Worm (Caenorhabditis elegans) whole organism, late embryonic: ENCODE measurements around the gene magi-1.

Experiments used
- C38D4.7 ChIP-seq: fragments of 200-800 bp; sonication (Bioruptor generic); optimal IDR thresholded peaks from 2 replicates; lab custom pipeline; 2018; ENCODE audit warnings: mild to moderate bottlenecking, missing genetic modification characterization, moderate library complexity, missing compliant biosample characterization
- Y22D7AL.16 ChIP-seq: sonication (generic microtip); optimal IDR thresholded peaks from 2 replicates; lab custom pipeline; 2016; ENCODE audit warnings: missing genetic modification characterization, missing compliant biosample characterization
- ahr-1 ChIP-seq: sonication (generic microtip); optimal IDR thresholded peaks from 2 replicates; lab custom pipeline; 2016; ENCODE audit warnings: missing genetic modification characterization, missing compliant biosample characterization
- ceh-24 ChIP-seq: sonication (generic microtip); optimal IDR thresholded peaks from 2 replicates; lab custom pipeline; 2016; ENCODE audit warnings: mild to moderate bottlenecking, missing genetic modification characterization, missing compliant biosample characterization
- ceh-45 ChIP-seq: fragments of 200-800 bp; sonication (Bioruptor generic); IDR thresholded peaks from 2 replicates; pipeline ENCODE4 v1.3.6; 2022; ENCODE audit warnings: missing genetic modification reagents, missing genetic modification characterization, missing compliant biosample characterization
- ceh-48 ChIP-seq: sonication (generic microtip); optimal IDR thresholded peaks from 2 replicates; lab custom pipeline; 2016; ENCODE audit warnings: missing genetic modification characterization, inconsistent platforms, missing compliant biosample characterization
- ceh-6 ChIP-seq: fragments of 200-800 bp; sonication (Bioruptor generic); optimal IDR thresholded peaks from 2 replicates; lab custom pipeline; 2018; ENCODE audit warnings: mild to moderate bottlenecking, missing genetic modification characterization, missing compliant biosample characterization
- che-1 ChIP-seq: sonication (generic microtip); optimal IDR thresholded peaks from 2 replicates; lab custom pipeline; 2016; ENCODE audit warnings: mild to moderate bottlenecking, missing genetic modification characterization, missing compliant biosample characterization
- dve-1 ChIP-seq: sonication (generic microtip); optimal IDR thresholded peaks from 2 replicates; lab custom pipeline; 2017; ENCODE audit warnings: antibody characterized with exemption, mild to moderate bottlenecking, missing genetic modification characterization, missing compliant biosample characterization
- elt-2 ChIP-seq: sonication (generic microtip); optimal IDR thresholded peaks from 2 replicates; lab custom pipeline; 2016; ENCODE audit warnings: missing genetic modification reagents, missing genetic modification characterization, missing compliant biosample characterization
- elt-4 ChIP-seq: sonication (generic microtip); optimal IDR thresholded peaks from 2 replicates; lab custom pipeline; 2016; ENCODE audit warnings: missing genetic modification characterization, missing compliant biosample characterization
- ets-4 ChIP-seq: sonication (generic microtip); optimal IDR thresholded peaks from 2 replicates; lab custom pipeline; 2016; ENCODE audit warnings: missing genetic modification characterization, missing compliant biosample characterization
- fax-1 ChIP-seq: sonication (generic microtip); optimal IDR thresholded peaks from 2 replicates; lab custom pipeline; 2016; ENCODE audit warnings: missing genotype, missing genetic modification characterization, missing compliant biosample characterization
- fkh-6 ChIP-seq: sonication (generic microtip); optimal IDR thresholded peaks from 2 replicates; lab custom pipeline; 2016; ENCODE audit warnings: missing genetic modification characterization, missing compliant biosample characterization
- hlh-15 ChIP-seq: sonication (generic microtip); optimal IDR thresholded peaks from 2 replicates; lab custom pipeline; 2016; ENCODE audit warnings: missing genetic modification characterization, missing compliant biosample characterization
- hlh-30 ChIP-seq: sonication (generic microtip); optimal IDR thresholded peaks from 2 replicates; lab custom pipeline; 2017; ENCODE audit warnings: antibody characterized with exemption, missing genetic modification characterization, missing compliant biosample characterization; ENCODE audit not compliant: insufficient read depth
- hlh-6 ChIP-seq: sonication (generic microtip); optimal IDR thresholded peaks from 2 replicates; lab custom pipeline; 2016; ENCODE audit warnings: missing genotype, missing genetic modification characterization, missing compliant biosample characterization
- hlh-8 ChIP-seq: sonication (generic microtip); optimal IDR thresholded peaks from 2 replicates; lab custom pipeline; 2016; ENCODE audit warnings: missing genotype, missing genetic modification characterization, missing compliant biosample characterization
- lim-6 ChIP-seq: sonication (generic microtip); optimal IDR thresholded peaks from 2 replicates; lab custom pipeline; 2016; ENCODE audit warnings: missing genetic modification characterization, missing compliant biosample characterization
- lin-11 ChIP-seq: fragments of 200-800 bp; sonication (Bioruptor generic); optimal IDR thresholded peaks from 2 replicates; lab custom pipeline; 2018; ENCODE audit warnings: mild to moderate bottlenecking, missing genetic modification characterization, missing compliant biosample characterization
- madf-2 ChIP-seq: sonication (generic microtip); optimal IDR thresholded peaks from 2 replicates; lab custom pipeline; 2017; ENCODE audit warnings: missing genetic modification characterization, missing compliant biosample characterization
- nfya-1 ChIP-seq: sonication (generic microtip); optimal IDR thresholded peaks from 2 replicates; lab custom pipeline; 2017; ENCODE audit warnings: missing genetic modification characterization, mild to moderate bottlenecking, missing compliant biosample characterization, antibody characterized with exemption, moderate library complexity
- nhr-11 ChIP-seq: fragments of 150-350 bp; optimal IDR thresholded peaks from 2 replicates; lab custom pipeline; 2014; ENCODE audit warnings: missing biosample characterization, missing genetic modification characterization
- nhr-232 ChIP-seq: sonication (generic microtip); optimal IDR thresholded peaks from 2 replicates; lab custom pipeline; 2016; ENCODE audit warnings: missing genetic modification characterization, missing compliant biosample characterization
- npax-4 ChIP-seq: sonication (generic microtip); optimal IDR thresholded peaks from 2 replicates; lab custom pipeline; 2016; ENCODE audit warnings: missing genetic modification characterization, missing compliant biosample characterization
- odd-2 ChIP-seq: sonication (generic microtip); optimal IDR thresholded peaks from 2 replicates; lab custom pipeline; 2017; ENCODE audit warnings: antibody characterized with exemption, mild to moderate bottlenecking, missing genetic modification characterization, missing compliant biosample characterization
- pag-3 ChIP-seq: sonication (generic microtip); optimal IDR thresholded peaks from 2 replicates; lab custom pipeline; 2016; ENCODE audit warnings: missing compliant biosample characterization, missing genetic modification characterization, borderline replicate concordance
- pha-2 ChIP-seq: sonication (generic microtip); optimal IDR thresholded peaks from 2 replicates; lab custom pipeline; 2017; ENCODE audit warnings: mild to moderate bottlenecking, missing genetic modification characterization, missing compliant biosample characterization
- pha-4 ChIP-seq: fragments of 150-350 bp; optimal IDR thresholded peaks from 2 replicates; lab custom pipeline; 2018; ENCODE audit warnings: missing biosample characterization, missing genetic modification reagents, missing genetic modification characterization
- pqm-1 ChIP-seq: sonication (generic microtip); optimal IDR thresholded peaks from 2 replicates; lab custom pipeline; 2016; ENCODE audit warnings: missing genetic modification characterization, missing compliant biosample characterization
- pros-1 ChIP-seq: fragments of 150-350 bp; optimal IDR thresholded peaks from 2 replicates; lab custom pipeline; 2014; ENCODE audit warnings: missing biosample characterization, missing genetic modification reagents, missing genetic modification characterization
- ref-2 ChIP-seq: sonication (generic microtip); optimal IDR thresholded peaks from 2 replicates; lab custom pipeline; 2016; ENCODE audit warnings: missing genetic modification characterization, missing compliant biosample characterization
- sdc-2 ChIP-seq: sonication (generic microtip); optimal IDR thresholded peaks from 2 replicates; lab custom pipeline; 2016; ENCODE audit warnings: missing genotype, missing genetic modification characterization, missing compliant biosample characterization
- sox-2 ChIP-seq: fragments of 200-800 bp; sonication (Bioruptor generic); IDR thresholded peaks from 2 replicates; pipeline ENCODE4 v1.3.6; 2022; ENCODE audit warnings: missing genetic modification reagents, missing genetic modification characterization, missing compliant biosample characterization
- syd-9 ChIP-seq: sonication (generic microtip); optimal IDR thresholded peaks from 2 replicates; lab custom pipeline; 2016; ENCODE audit warnings: mild to moderate bottlenecking, missing genetic modification characterization, moderate library complexity, missing compliant biosample characterization
- tbx-7 ChIP-seq: sonication (generic microtip); optimal IDR thresholded peaks from 2 replicates; lab custom pipeline; 2016; ENCODE audit warnings: missing genotype, missing genetic modification characterization, missing compliant biosample characterization
- ttx-3 ChIP-seq: sonication (generic microtip); optimal IDR thresholded peaks from 2 replicates; lab custom pipeline; 2016; ENCODE audit warnings: missing genetic modification reagents, missing genetic modification characterization, missing compliant biosample characterization
- unc-86 ChIP-seq: sonication (generic microtip); optimal IDR thresholded peaks from 2 replicates; lab custom pipeline; 2016; ENCODE audit warnings: missing genetic modification characterization, missing compliant biosample characterization
- zip-5 ChIP-seq: sonication (generic microtip); optimal IDR thresholded peaks from 2 replicates; lab custom pipeline; 2016; ENCODE audit warnings: missing genetic modification characterization, missing compliant biosample characterization
- ztf-16 ChIP-seq: sonication (generic microtip); optimal IDR thresholded peaks from 2 replicates; lab custom pipeline; 2017; ENCODE audit warnings: missing genetic modification characterization, missing compliant biosample characterization

Gene magi-1

DNA sequence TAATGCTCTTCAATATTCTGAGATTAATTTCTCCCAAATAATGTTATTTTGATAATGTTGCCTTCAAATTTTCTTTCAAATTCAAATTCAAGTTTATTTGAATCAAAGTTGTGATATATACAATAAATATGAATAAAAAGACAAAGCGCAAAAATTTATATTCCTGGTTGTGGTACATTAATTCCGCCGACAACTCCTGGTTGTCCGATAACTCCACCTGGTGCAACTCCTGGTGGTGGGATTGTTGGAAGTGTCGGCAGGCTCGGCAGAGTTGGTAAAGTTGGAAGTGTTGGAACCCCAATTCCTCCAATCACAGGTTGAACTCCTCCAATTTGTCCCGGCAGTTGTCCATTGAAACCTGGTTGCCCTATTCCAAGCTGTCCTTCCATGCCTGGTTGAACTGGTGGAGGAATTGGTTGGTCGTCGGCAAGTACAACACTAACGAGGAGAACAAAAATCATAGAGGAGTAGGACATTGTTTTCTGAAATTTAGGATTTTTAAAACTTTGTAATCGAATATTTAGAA, 23.3 kb downstream of the magi-1 start, which contains the start of gene K01A6.7:
K01A6.7 (minus strand) TSS at position 476 of the 526 bp plus-strand sequence.
- TF ChIP-seq ets-4 (no peak), hlh-15 (tag; lab: Kevin White, UChicago) (no peak), zip-5 (tag; lab: Kevin White, UChicago) (no peak), C38D4.7 (GFP tag; lab: Kevin White, UChicago) (no peak), ceh-48 (tag; lab: Kevin White, UChicago) (no peak), tbx-7 (tag; lab: Kevin White, UChicago) (no peak), elt-2 (tag; lab: Kevin White, UChicago) (no peak), elt-4 (tag; lab: Kevin White, UChicago) (no peak), dve-1 (no peak), ttx-3 (tag; lab: Kevin White, UChicago) (no peak), pha-2 (tag; lab: Kevin White, UChicago) (no peak), hlh-8 (tag; lab: Kevin White, UChicago) (no peak), lim-6 (no peak), madf-2 (tag; lab: Kevin White, UChicago) (no peak), Y22D7AL.16 (tag; lab: Kevin White, UChicago) (no peak), ahr-1 (tag; lab: Kevin White, UChicago) (no peak), syd-9 (tag; lab: Kevin White, UChicago) (no peak)

ce11 chrIV:11740204-11740603, 25.4 kb downstream of the magi-1 start, which contains the start of gene K01A6.4:
Gene K01A6.4 (minus strand): TSS chrIV:11740304.
- TF ChIP-seq dve-1: no peak
- no peak for TF ChIP-seq ahr-1 (tag; lab: Kevin White, UChicago)
- no peak for TF ChIP-seq ets-4
- TF ChIP-seq hlh-6 (tag; lab: Kevin White, UChicago): no peak
- no peak for TF ChIP-seq hlh-30 (tag; lab: Kevin White, UChicago)
- TF ChIP-seq ztf-16 (tag; lab: Kevin White, UChicago): no peak
- no peak for TF ChIP-seq sox-2 (GFP tag; lab: Robert Waterston, UW)
- no peak for TF ChIP-seq sdc-2
- no peak for TF ChIP-seq fax-1 (tag; lab: Kevin White, UChicago)
- TF ChIP-seq nhr-11 (tag; lab: Kevin White, UChicago): no peak
- no peak for TF ChIP-seq ref-2 (tag; lab: Kevin White, UChicago)
- no peak for TF ChIP-seq unc-86 (tag; lab: Kevin White, UChicago)
- TF ChIP-seq pqm-1 (tag; lab: Kevin White, UChicago): no peak
- TF ChIP-seq ceh-48 (tag; lab: Kevin White, UChicago): no peak
- TF ChIP-seq pha-4 (tag; lab: Kevin White, UChicago): no peak

ce11 chrIV:11742406-11742805, 27.6 kb downstream of the magi-1 start, which contains the start of gene K01A6.5:
Gene K01A6.5 (plus strand): TSS chrIV:11742706.
- TF ChIP-seq nhr-232: no peak

ce11 chrIV:11743813-11744212, 29.0 kb downstream of the magi-1 start:
- TF ChIP-seq ceh-24 (tag; lab: Kevin White, UChicago): no peak
- no peak for TF ChIP-seq ahr-1 (tag; lab: Kevin White, UChicago)
- no peak for TF ChIP-seq lin-11 (tag; lab: Kevin White, UChicago)
- no peak for TF ChIP-seq fkh-6
- no peak for TF ChIP-seq pqm-1 (tag; lab: Kevin White, UChicago)

DNA sequence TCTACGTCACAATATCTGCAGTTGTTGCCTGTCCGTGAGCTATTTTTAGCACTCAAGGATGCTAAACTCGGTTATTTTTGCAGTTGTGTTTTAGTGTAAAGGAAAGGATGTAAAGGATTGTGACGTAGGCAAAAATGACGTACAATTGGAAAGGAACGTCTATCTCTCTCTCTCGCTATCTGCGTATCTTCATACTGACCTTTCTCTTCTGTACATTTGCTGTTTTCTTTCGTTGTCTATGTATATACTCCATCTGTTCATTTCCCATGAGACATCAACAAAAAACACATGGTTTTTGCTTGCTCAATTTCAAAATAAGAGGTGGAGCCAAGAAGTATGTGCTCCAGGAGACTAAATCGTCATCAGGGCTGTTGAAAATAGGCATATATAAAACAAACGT, 29.4 kb downstream of the magi-1 start:
- TF ChIP-seq hlh-30 (tag; lab: Kevin White, UChicago) (peak; percentile 38), tbx-7 (tag; lab: Kevin White, UChicago) (no peak)

DNA sequence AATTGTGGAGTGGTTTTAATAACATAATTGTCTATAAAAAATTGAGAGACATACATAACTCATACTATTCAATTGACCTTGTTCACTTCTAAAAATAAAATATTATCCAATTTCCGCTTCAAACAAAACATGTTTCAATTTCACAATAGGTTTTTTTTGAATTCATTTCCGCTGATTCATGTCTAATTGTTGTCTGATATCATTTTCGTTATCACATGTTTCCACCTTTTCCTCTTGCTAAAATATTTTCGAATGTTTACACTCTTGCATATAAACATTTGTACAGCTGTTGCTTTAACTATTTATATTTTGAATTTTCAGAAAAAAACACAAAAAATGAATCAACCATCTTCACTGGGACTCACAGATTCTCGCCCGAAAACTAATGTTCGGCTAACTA, 30.5 kb downstream of the magi-1 start, which contains the start of gene gem-4:
gem-4 (plus strand) TSS at position 301 of the 400 bp plus-strand sequence.
- TF ChIP-seq hlh-15 (tag; lab: Kevin White, UChicago): no peak
- TF ChIP-seq sdc-2: no peak
- TF ChIP-seq odd-2 (tag; lab: Kevin White, UChicago): no peak
- no peak for TF ChIP-seq pha-4 (tag; lab: Kevin White, UChicago)
- no peak for TF ChIP-seq unc-86 (tag; lab: Kevin White, UChicago)
- TF ChIP-seq ceh-24 (tag; lab: Kevin White, UChicago): no peak
- no peak for TF ChIP-seq npax-4
- no peak for TF ChIP-seq pros-1
- TF ChIP-seq pha-2 (tag; lab: Kevin White, UChicago): no peak
- no peak for TF ChIP-seq ets-4
- TF ChIP-seq ceh-6 (GFP tag; lab: Kevin White, UChicago): no peak
- TF ChIP-seq che-1: no peak
- no peak for TF ChIP-seq pag-3 (tag; lab: Kevin White, UChicago)
- no peak for TF ChIP-seq hlh-8 (tag; lab: Kevin White, UChicago)
- no peak for TF ChIP-seq ceh-45 (GFP tag; lab: Robert Waterston, UW)
- TF ChIP-seq nfya-1 (tag; lab: Kevin White, UChicago): no peak
- TF ChIP-seq ref-2 (tag; lab: Kevin White, UChicago): no peak
- TF ChIP-seq, all 69 proteins: peak for 0
